Worm (Caenorhabditis elegans) whole organism, young adult: Measurements from ENCODE around the gene T07A9.15.

ENCODE experiments used
- B0261.1 ChIP-seq: sonication (generic microtip); optimal IDR thresholded peaks from 2 replicates; lab custom pipeline; 2016; ENCODE audit warnings: mild to moderate bottlenecking, missing genetic modification characterization, moderate library complexity, missing compliant biosample characterization
- C17E4.6 ChIP-seq: fragments of 200-800 bp; sonication (Bioruptor generic); IDR thresholded peaks from 2 replicates; pipeline ENCODE4 v1.3.6; 2022; ENCODE audit warnings: missing genetic modification reagents, missing genetic modification characterization, missing compliant biosample characterization
- D2030.7 ChIP-seq: fragments of 200-800 bp; sonication (Bioruptor generic); IDR thresholded peaks from 2 replicates; pipeline ENCODE4 v1.3.6; 2022; ENCODE audit warnings: missing genetic modification reagents, missing genetic modification characterization, missing compliant biosample characterization
- F23B12.7 ChIP-seq: sonication (generic microtip); optimal IDR thresholded peaks from 2 replicates; lab custom pipeline; 2017; ENCODE audit warnings: missing genetic modification characterization, mild to moderate bottlenecking, missing compliant biosample characterization, antibody characterized with exemption, moderate library complexity; ENCODE audit not compliant: insufficient read depth
- F33H1.4 ChIP-seq: fragments of 200-800 bp; sonication (Bioruptor generic); IDR thresholded peaks from 2 replicates; pipeline ENCODE4 v1.3.6; 2022; ENCODE audit warnings: missing genetic modification reagents, missing genetic modification characterization, missing compliant biosample characterization
- F37B4.10 ChIP-seq: fragments of 200-800 bp; sonication (Bioruptor generic); IDR thresholded peaks from 2 replicates; pipeline ENCODE4 v1.3.6; 2022; ENCODE audit warnings: missing genetic modification characterization, missing compliant biosample characterization
- F52B5.7 ChIP-seq: sonication (generic microtip); optimal IDR thresholded peaks from 2 replicates; lab custom pipeline; 2016; ENCODE audit warnings: mild to moderate bottlenecking, missing genetic modification characterization, missing compliant biosample characterization
- K11D2.4 ChIP-seq: fragments of 200-800 bp; sonication (Bioruptor generic); IDR thresholded peaks from 2 replicates; pipeline ENCODE4 v1.3.6; 2022; ENCODE audit warnings: missing genetic modification reagents, missing genetic modification characterization, missing compliant biosample characterization
- Y53F4B.3 ChIP-seq: fragments of 200-800 bp; sonication (Bioruptor generic); IDR thresholded peaks from 2 replicates; pipeline ENCODE4 v1.3.6; 2022; ENCODE audit warnings: missing genetic modification reagents, missing genetic modification characterization, missing compliant biosample characterization
- Y53G8AR.9 ChIP-seq: fragments of 200-800 bp; sonication (Bioruptor generic); conservative IDR thresholded peaks from 2 replicates; pipeline ENCODE4 v1.3.6; 2022; ENCODE audit warnings: missing genetic modification reagents, missing genetic modification characterization, missing compliant biosample characterization
- Y56A3A.18 ChIP-seq: fragments of 200-800 bp; sonication (Bioruptor generic); IDR thresholded peaks from 2 replicates; pipeline ENCODE4 v1.3.6; 2022; ENCODE audit warnings: missing genetic modification reagents, missing genetic modification characterization, missing compliant biosample characterization
- Y79H2A.3 ChIP-seq: fragments of 200-800 bp; sonication (Bioruptor generic); conservative IDR thresholded peaks from 2 replicates; pipeline ENCODE4 v1.3.6; 2022; ENCODE audit warnings: missing genetic modification reagents, missing genetic modification characterization, missing compliant biosample characterization
- Y95B8A.8 ChIP-seq: fragments of 200-800 bp; sonication (Bioruptor generic); IDR thresholded peaks from 2 replicates; pipeline ENCODE4 v1.3.6; 2022; ENCODE audit warnings: missing genetic modification reagents, missing genetic modification characterization, missing compliant biosample characterization
- ZK185.1 ChIP-seq: sonication (generic microtip); optimal IDR thresholded peaks from 2 replicates; lab custom pipeline; 2016; ENCODE audit warnings: mild to moderate bottlenecking, missing genetic modification characterization, missing compliant biosample characterization; ENCODE audit not compliant: poor library complexity, severe bottlenecking
- atf-7 ChIP-seq: sonication (generic microtip); optimal IDR thresholded peaks from 2 replicates; lab custom pipeline; 2017; ENCODE audit warnings: mild to moderate bottlenecking, missing genetic modification characterization, missing compliant biosample characterization
- bed-1 ChIP-seq: fragments of 200-800 bp; sonication (Bioruptor generic); IDR thresholded peaks from 2 replicates; pipeline ENCODE4 v1.3.6; 2022; ENCODE audit warnings: missing genetic modification reagents, missing genetic modification characterization, missing compliant biosample characterization
- cebp-1 ChIP-seq, 2 experiments: fragments of 200-800 bp in 1 of 2; sonication (Bioruptor generic) in 1 of 2; sonication (generic microtip) in 1 of 2; IDR thresholded peaks in 1 of 2; optimal IDR thresholded peaks in 1 of 2; 2 replicates each; pipeline versions ENCODE4 v1.3.6 to Lab custom; 2017 to 2022; ENCODE audit warnings: missing compliant biosample characterization in 2 of 2, missing genetic modification characterization in 2 of 2, mild to moderate bottlenecking in 1 of 2, missing genetic modification reagents in 1 of 2, moderate library complexity in 1 of 2
- ceh-58 ChIP-seq: fragments of 200-800 bp; sonication (Bioruptor generic); IDR thresholded peaks from 2 replicates; pipeline ENCODE4 v1.3.6; 2022; ENCODE audit warnings: missing genetic modification characterization, missing compliant biosample characterization
- ceh-91 ChIP-seq: fragments of 200-800 bp; sonication (Bioruptor generic); IDR thresholded peaks from 2 replicates; pipeline ENCODE4 v1.3.6; 2022; ENCODE audit warnings: missing genetic modification reagents, missing genetic modification characterization, missing compliant biosample characterization
- chd-7 ChIP-seq: sonication (generic microtip); optimal IDR thresholded peaks from 2 replicates; lab custom pipeline; 2016; ENCODE audit warnings: mild to moderate bottlenecking, missing genetic modification characterization, moderate library complexity, missing compliant biosample characterization
- dox-1 ChIP-seq: fragments of 200-800 bp; sonication (Bioruptor generic); IDR thresholded peaks from 2 replicates; pipeline ENCODE4 v1.3.6; 2022; ENCODE audit warnings: missing genetic modification reagents, missing genetic modification characterization, missing compliant biosample characterization
- dpl-1 ChIP-seq: fragments of 150-350 bp; optimal IDR thresholded peaks from 2 replicates; lab custom pipeline; 2014; ENCODE audit warnings: missing biosample characterization, missing genetic modification reagents, missing genetic modification characterization
- egl-18 ChIP-seq: fragments of 200-800 bp; sonication (Bioruptor generic); IDR thresholded peaks from 2 replicates; pipeline ENCODE4 v1.3.6; 2022; ENCODE audit warnings: missing genetic modification reagents, missing genetic modification characterization, missing compliant biosample characterization
- egl-44 ChIP-seq: fragments of 200-800 bp; sonication (Bioruptor generic); IDR thresholded peaks from 2 replicates; pipeline ENCODE4 v1.3.6; 2022; ENCODE audit warnings: missing genetic modification reagents, missing genetic modification characterization, missing compliant biosample characterization
- egrh-3 ChIP-seq: fragments of 200-800 bp; sonication (Bioruptor generic); IDR thresholded peaks from 2 replicates; pipeline ENCODE4 v1.3.6; 2022; ENCODE audit warnings: missing genetic modification reagents, missing genetic modification characterization, missing compliant biosample characterization
- ekl-4 ChIP-seq: fragments of 200-800 bp; sonication (Bioruptor generic); IDR thresholded peaks from 2 replicates; pipeline ENCODE4 v1.3.6; 2022; ENCODE audit warnings: missing genetic modification reagents, missing genetic modification characterization, missing compliant biosample characterization
- gei-17 ChIP-seq: fragments of 200-800 bp; sonication (Bioruptor generic); optimal IDR thresholded peaks from 2 replicates; lab custom pipeline; 2018; ENCODE audit warnings: mild to moderate bottlenecking, missing genetic modification characterization, missing compliant biosample characterization
- hsf-1 ChIP-seq: fragments of 200-800 bp; sonication (Bioruptor generic); IDR thresholded peaks from 2 replicates; pipeline ENCODE4 v1.3.6; 2022; ENCODE audit warnings: missing genetic modification reagents, missing genetic modification characterization, missing compliant biosample characterization
- let-526 ChIP-seq: fragments of 200-800 bp; sonication (Bioruptor generic); IDR thresholded peaks from 2 replicates; pipeline ENCODE4 v1.3.6; 2022; ENCODE audit warnings: missing genetic modification reagents, missing genetic modification characterization, missing compliant biosample characterization
- let-607 ChIP-seq, 2 experiments: fragments of 200-800 bp in 1 of 2; sonication (Bioruptor generic) in 1 of 2; sonication (generic microtip) in 1 of 2; optimal IDR thresholded peaks; 2 replicates each; lab custom pipeline; 2016 to 2018; ENCODE audit warnings: mild to moderate bottlenecking in 2 of 2, missing compliant biosample characterization in 2 of 2, missing genetic modification characterization in 2 of 2, moderate library complexity in 2 of 2, missing genotype in 1 of 2
- lin-35 ChIP-seq, 3 experiments: fragments of 150-350 bp in 2 of 3; sonication (generic microtip) in 1 of 3; optimal IDR thresholded peaks; 2 replicates each; lab custom pipeline; 2014 to 2018; ENCODE audit warnings: missing biosample characterization in 3 of 3, missing genetic modification characterization in 3 of 3, missing genetic modification reagents in 3 of 3
- lin-54 ChIP-seq: fragments of 200-800 bp; sonication (Bioruptor generic); optimal IDR thresholded peaks from 2 replicates; lab custom pipeline; 2018; ENCODE audit warnings: mild to moderate bottlenecking, missing genetic modification characterization, missing compliant biosample characterization
- lir-1 ChIP-seq: fragments of 200-800 bp; sonication (Bioruptor generic); conservative IDR thresholded peaks from 2 replicates; pipeline ENCODE4 v1.3.6; 2022; ENCODE audit warnings: missing genetic modification reagents, missing genetic modification characterization, missing compliant biosample characterization
- lsl-1 ChIP-seq: fragments of 200-800 bp; sonication (Bioruptor generic); optimal IDR thresholded peaks from 2 replicates; lab custom pipeline; 2018; ENCODE audit warnings: mild to moderate bottlenecking, missing genetic modification characterization, moderate library complexity, missing compliant biosample characterization
- madf-3 ChIP-seq: fragments of 200-800 bp; sonication (Bioruptor generic); IDR thresholded peaks from 2 replicates; pipeline ENCODE4 v1.3.6; 2022; ENCODE audit warnings: missing genetic modification reagents, missing genetic modification characterization, missing compliant biosample characterization
- madf-6 ChIP-seq: fragments of 200-800 bp; sonication (Bioruptor generic); IDR thresholded peaks from 2 replicates; pipeline ENCODE4 v1.3.6; 2022; ENCODE audit warnings: missing genetic modification reagents, missing genetic modification characterization, missing compliant biosample characterization
- madf-8 ChIP-seq: fragments of 200-800 bp; sonication (Bioruptor generic); conservative IDR thresholded peaks from 2 replicates; pipeline ENCODE4 v1.3.6; 2022; ENCODE audit warnings: missing genetic modification reagents, missing genetic modification characterization, missing compliant biosample characterization
- mcd-1 ChIP-seq: fragments of 200-800 bp; sonication (Bioruptor generic); IDR thresholded peaks from 2 replicates; pipeline ENCODE4 v1.3.6; 2022; ENCODE audit warnings: missing genetic modification reagents, missing genetic modification characterization, missing compliant biosample characterization
- rec-8 ChIP-seq, 2 experiments: sonication (generic microtip); optimal IDR thresholded peaks; 2 replicates each; lab custom pipeline; 2016; ENCODE audit warnings: mild to moderate bottlenecking in 2 of 2, missing genetic modification characterization in 2 of 2, missing genetic modification reagents in 2 of 2, missing genotype in 2 of 2, missing biosample characterization in 1 of 2, missing compliant biosample characterization in 1 of 2, moderate library complexity in 1 of 2
- snpc-3.4 ChIP-seq: sonication (generic microtip); optimal IDR thresholded peaks from 2 replicates; lab custom pipeline; 2017; ENCODE audit warnings: missing genetic modification characterization, mild to moderate bottlenecking, missing compliant biosample characterization, antibody characterized with exemption, moderate library complexity, missing genotype, missing genetic modification reagents
- somi-1 ChIP-seq: fragments of 200-800 bp; sonication (Bioruptor generic); optimal IDR thresholded peaks from 2 replicates; lab custom pipeline; 2018; ENCODE audit warnings: mild to moderate bottlenecking, missing genetic modification characterization, missing compliant biosample characterization
- zfh-2 ChIP-seq: fragments of 200-800 bp; sonication (Bioruptor generic); conservative IDR thresholded peaks from 2 replicates; pipeline ENCODE4 v1.3.6; 2022; ENCODE audit warnings: missing genetic modification reagents, missing genetic modification characterization, missing compliant biosample characterization
- ztf-26 ChIP-seq: sonication (generic microtip); optimal IDR thresholded peaks from 2 replicates; lab custom pipeline; 2017; ENCODE audit warnings: missing genetic modification characterization, missing compliant biosample characterization
- ztf-6 ChIP-seq: fragments of 200-800 bp; sonication (Bioruptor generic); IDR thresholded peaks from 2 replicates; pipeline ENCODE4 v1.3.6; 2022; ENCODE audit warnings: missing genetic modification reagents, missing genetic modification characterization, missing compliant biosample characterization

The T07A9.15 gene

ce11 chrIV:385150-385937 is 8.0 kb downstream of the T07A9.15 start, which contains the start of gene rps-24 (continued):
- peak; percentile 87 for TF ChIP-seq Y56A3A.18 (GFP tag; lab: Robert Waterston, UW)
- peak; percentile 73 for TF ChIP-seq F23B12.7 (tag; lab: Kevin White, UChicago)
- TF ChIP-seq lin-54 (GFP tag; lab: Kevin White, UChicago), result peak; percentile 85
- TF ChIP-seq gei-17 (GFP tag; lab: Kevin White, UChicago), result peak; percentile 35
- peak; percentile 89; the same call in 1 of the 2 replicates for TF ChIP-seq bed-1 (GFP tag; lab: Robert Waterston, UW)
- peak; percentile 91 for TF ChIP-seq egl-44 (GFP tag; lab: Robert Waterston, UW)
- peak; percentile 93 for TF ChIP-seq mcd-1 (GFP tag; lab: Robert Waterston, UW)
- peak; percentile 99 for TF ChIP-seq Y95B8A.8 (GFP tag; lab: Robert Waterston, UW)
- peak; percentile 58 for TF ChIP-seq chd-7 (tag; lab: Kevin White, UChicago)
- peak in 1 of 2 experiments; percentile 38 for TF ChIP-seq let-607 (tag; optimal IDR thresholded peaks at IDR 0.05; lab: Kevin White, UChicago)
- 0 out of 2 replicates have a peak, but pooled peaks have one; percentile 37 for TF ChIP-seq egl-18
- TF ChIP-seq K11D2.4 (GFP tag; lab: Robert Waterston, UW), result peak; percentile 96
- peak; percentile 96 for TF ChIP-seq ekl-4
- TF ChIP-seq dox-1 (GFP tag; lab: Robert Waterston, UW), result peak; percentile 99
- peak; percentile 48 to 61 for TF ChIP-seq rec-8 (tag; optimal IDR thresholded peaks at IDR 0.05; lab: Kevin White, UChicago)
- TF ChIP-seq F33H1.4 (GFP tag; lab: Robert Waterston, UW), result peak; percentile 99
- peak; percentile 100 for TF ChIP-seq D2030.7 (GFP tag; lab: Robert Waterston, UW)
- TF ChIP-seq lir-1 (GFP tag; lab: Robert Waterston, UW), result peak; percentile 95
- TF ChIP-seq lsl-1, result peak; percentile 78
- peak; percentile 92 for TF ChIP-seq Y53F4B.3 (GFP tag; lab: Robert Waterston, UW)
- peak in 1 of 3 experiments; percentile 82 for TF ChIP-seq lin-35 (GFP tag; optimal IDR thresholded peaks at IDR 0.05; lab: Kevin White, UChicago)
- TF ChIP-seq Y79H2A.3 (GFP tag; lab: Robert Waterston, UW), result peak; percentile 91
- TF ChIP-seq egrh-3 (GFP tag; lab: Robert Waterston, UW), result peak; percentile 95
- TF ChIP-seq F37B4.10 (GFP tag; lab: Robert Waterston, UW), result peak; percentile 93; the same call in 1 of the 2 replicates
- peak; percentile 97 for TF ChIP-seq let-526 (GFP tag; lab: Robert Waterston, UW)
- TF ChIP-seq zfh-2, result peak; percentile 67
- TF ChIP-seq cebp-1 (GFP tag; IDR thresholded peaks at IDR 0.05; lab: Robert Waterston, UW), result peak; percentile 87
- peak; percentile 90 for TF ChIP-seq cebp-1 (tag; optimal IDR thresholded peaks at IDR 0.05; lab: Kevin White, UChicago)
- TF ChIP-seq F52B5.7 (tag; lab: Kevin White, UChicago), result peak; percentile 6
- TF ChIP-seq somi-1 (GFP tag; lab: Kevin White, UChicago), result peak; percentile 34
- TF ChIP-seq ceh-91 (GFP tag; lab: Robert Waterston, UW), result peak; percentile 97
- peak; percentile 90 for TF ChIP-seq Y53G8AR.9 (GFP tag; lab: Robert Waterston, UW)
- peak; percentile 15 for TF ChIP-seq dpl-1 (GFP tag; lab: Kevin White, UChicago)
- TF ChIP-seq atf-7, result peak; percentile 27
- TF ChIP-seq B0261.1 (tag; lab: Kevin White, UChicago), result peak; percentile 27
- peak; percentile 95 for TF ChIP-seq madf-3 (GFP tag; lab: Robert Waterston, UW)
- peak; percentile 49 for TF ChIP-seq snpc-3.4 (tag; lab: Kevin White, UChicago)
- peak; percentile 96 for TF ChIP-seq ztf-6 (GFP tag; lab: Robert Waterston, UW)
- peak; percentile 82 for TF ChIP-seq hsf-1
- TF ChIP-seq ztf-26, result peak; percentile 90
- TF ChIP-seq ceh-58 (GFP tag; lab: Robert Waterston, UW), result peak; percentile 91; the same call in 1 of the 2 replicates
- TF ChIP-seq madf-8 (GFP tag; lab: Robert Waterston, UW), result peak; percentile 79
- TF ChIP-seq C17E4.6 (GFP tag; lab: Robert Waterston, UW), result peak; percentile 92; the same call in 1 of the 2 replicates
- peak; percentile 82 for TF ChIP-seq ZK185.1 (tag; lab: Kevin White, UChicago)
- peak; percentile 87 for TF ChIP-seq madf-6 (GFP tag; lab: Robert Waterston, UW)
